Worm (Caenorhabditis elegans) whole organism, L3 larva: Measurements from ENCODE around the gene pacs-1.

ENCODE experiments used
- aly-2 ChIP-seq: fragments of 150-350 bp; optimal IDR thresholded peaks from 2 replicates; lab custom pipeline; 2014; ENCODE audit warnings: missing biosample characterization, missing genetic modification characterization
- ceh-82 ChIP-seq: fragments of 150-350 bp; optimal IDR thresholded peaks from 2 replicates; lab custom pipeline; 2014; ENCODE audit warnings: missing biosample characterization, missing genetic modification characterization
- elt-3 ChIP-seq, 3 experiments: fragments of 150-350 bp in 1 of 3; sonication (generic microtip) in 2 of 3; optimal IDR thresholded peaks; 2 replicates in 2 of 3; 4 replicates in 1 of 3; lab custom pipeline; 2014 to 2017; ENCODE audit warnings: missing biosample characterization in 3 of 3, missing genetic modification characterization in 3 of 3
- fos-1 ChIP-seq: fragments of 150-350 bp; optimal IDR thresholded peaks from 2 replicates; lab custom pipeline; 2014; ENCODE audit warnings: missing biosample characterization, missing genetic modification characterization
- lin-39 ChIP-seq: fragments of 150-350 bp; optimal IDR thresholded peaks from 2 replicates; lab custom pipeline; 2018; ENCODE audit warnings: missing biosample characterization, missing genetic modification reagents, missing genetic modification characterization
- mml-1 ChIP-seq: fragments of 150-350 bp; sonication (generic microtip); optimal IDR thresholded peaks from 3 replicates; lab custom pipeline; 2014; ENCODE audit warnings: missing biosample characterization, missing genetic modification characterization
- nfya-1 ChIP-seq: sonication (generic microtip); optimal IDR thresholded peaks from 2 replicates; lab custom pipeline; 2017; ENCODE audit warnings: missing genetic modification characterization, mild to moderate bottlenecking, missing compliant biosample characterization, antibody characterized with exemption, moderate library complexity; ENCODE audit not compliant: insufficient read depth
- nhr-11 ChIP-seq: fragments of 150-350 bp; optimal IDR thresholded peaks from 2 replicates; lab custom pipeline; 2014; ENCODE audit warnings: missing biosample characterization, missing genetic modification characterization
- pha-4 ChIP-seq: fragments of 150-350 bp; optimal IDR thresholded peaks from 2 replicates; lab custom pipeline; 2014; ENCODE audit warnings: missing biosample characterization, missing genetic modification reagents, missing genetic modification characterization
- snpc-4 ChIP-seq: fragments of 150-350 bp; optimal IDR thresholded peaks from 2 replicates; lab custom pipeline; 2014; ENCODE audit warnings: missing biosample characterization, missing genetic modification characterization
- zag-1 ChIP-seq: fragments of 150-350 bp; optimal IDR thresholded peaks from 2 replicates; lab custom pipeline; 2014; ENCODE audit warnings: missing biosample characterization, missing genetic modification characterization
- ztf-11 ChIP-seq: fragments of 150-350 bp; optimal IDR thresholded peaks from 2 replicates; lab custom pipeline; 2014; ENCODE audit warnings: missing biosample characterization, missing genetic modification characterization

ce11 chrV:9181669-9182250 lies 35.3 kb downstream of the pacs-1 start, which contains the start of gene ptr-1:
- no peak for TF ChIP-seq snpc-4 (tag; lab: Kevin White, UChicago)
- no peak for TF ChIP-seq pha-4 (tag; lab: Kevin White, UChicago)
- no peak for TF ChIP-seq ztf-11 (tag; lab: Kevin White, UChicago)
- TF ChIP-seq nfya-1 (tag; lab: Kevin White, UChicago) = no peak
- TF ChIP-seq fos-1 (tag; lab: Kevin White, UChicago) = no peak
- TF ChIP-seq lin-39 (tag; lab: Kevin White, UChicago) = no peak
- no peak for TF ChIP-seq ceh-82 (tag; lab: Kevin White, UChicago)
- no peak for TF ChIP-seq zag-1 (tag; lab: Kevin White, UChicago)
- no peak for TF ChIP-seq mml-1 (tag; lab: Kevin White, UChicago)
- no peak for TF ChIP-seq elt-3 (tag; optimal IDR thresholded peaks at IDR 0.05; lab: Kevin White, UChicago)
- no peak for TF ChIP-seq nhr-11 (tag; lab: Kevin White, UChicago)
- no peak for TF ChIP-seq aly-2 (tag; lab: Kevin White, UChicago)
